Worm (Caenorhabditis elegans) whole organism, mixed stage, embryonic: ENCODE measurements around the gene F57C12.2.

ENCODE experiments used
- blmp-1 ChIP-seq: fragments of 150-350 bp; optimal IDR thresholded peaks from 2 replicates; lab custom pipeline; 2014; ENCODE audit warnings: missing biosample characterization, missing genetic modification characterization
- elt-1 ChIP-seq: sonication (generic microtip); optimal IDR thresholded peaks from 2 replicates; lab custom pipeline; 2017; ENCODE audit warnings: missing genetic modification characterization, mild to moderate bottlenecking, missing compliant biosample characterization, antibody characterized with exemption, moderate library complexity, borderline replicate concordance; ENCODE audit not compliant: insufficient read depth
- elt-3 ChIP-seq: fragments of 150-350 bp; optimal IDR thresholded peaks from 2 replicates; lab custom pipeline; 2014; ENCODE audit warnings: missing biosample characterization, missing genetic modification characterization
- mep-1 ChIP-seq: fragments of 150-350 bp; optimal IDR thresholded peaks from 2 replicates; lab custom pipeline; 2017; ENCODE audit warnings: missing biosample characterization, missing genetic modification reagents, missing genetic modification characterization, inconsistent platforms
- snpc-4 ChIP-seq: fragments of 150-350 bp; optimal IDR thresholded peaks from 2 replicates; lab custom pipeline; 2014; ENCODE audit warnings: missing biosample characterization, missing genetic modification characterization

DNA sequence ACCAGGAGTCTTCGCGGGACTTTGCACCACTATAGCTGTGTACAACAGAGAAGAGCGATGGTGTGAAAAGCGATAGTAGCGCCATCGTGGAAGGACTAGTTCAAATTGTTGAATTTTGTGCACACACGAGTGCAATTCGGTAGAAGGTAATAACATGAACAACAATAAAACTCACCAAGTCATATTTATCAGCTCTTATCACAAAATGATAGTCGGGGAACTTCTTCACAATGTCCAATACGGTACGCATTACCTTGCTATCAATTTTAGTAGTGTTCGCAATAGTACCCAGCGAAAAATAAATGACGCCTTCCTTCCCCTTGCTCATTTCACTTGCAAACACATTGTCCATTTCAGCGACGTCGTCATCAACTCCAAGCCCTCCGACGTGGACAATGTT is 23.5 kb downstream of the F57C12.2 start:
- TF ChIP-seq elt-3, result no peak
- TF ChIP-seq snpc-4 (tag; lab: Kevin White, UChicago), result no peak
- TF ChIP-seq mep-1, result no peak
- TF ChIP-seq blmp-1 (tag; lab: Kevin White, UChicago), result no peak
- TF ChIP-seq elt-1, result no peak
